Worm (Caenorhabditis elegans) whole organism, L4/young adult: ENCODE data around the gene taf-11.3.

ENCODE experiments used
- W03F9.2 ChIP-seq: fragments of 150-350 bp; optimal IDR thresholded peaks from 2 replicates; lab custom pipeline; 2014; ENCODE audit warnings: missing biosample characterization, missing genetic modification characterization
- dao-5 ChIP-seq: sonication (generic microtip); optimal IDR thresholded peaks from 2 replicates; lab custom pipeline; 2016; ENCODE audit warnings: missing genotype, missing genetic modification characterization, moderate library complexity, missing compliant biosample characterization
- him-1 ChIP-seq: sonication (generic microtip); optimal IDR thresholded peaks from 2 replicates; lab custom pipeline; 2016; ENCODE audit warnings: missing genotype, missing genetic modification reagents, missing genetic modification characterization, missing compliant biosample characterization

ce11 chrIII:10536087-10536723 lies 31.2 kb upstream of the taf-11.3 start:
- TF ChIP-seq dao-5 (tag; lab: Kevin White, UChicago): no peak
- TF ChIP-seq him-1 (tag; lab: Kevin White, UChicago): no peak
- no peak for TF ChIP-seq W03F9.2 (tag; lab: Kevin White, UChicago)
